Worm (Caenorhabditis elegans): ENCODE results near the gene mig-39.

mig-39 gene

ce11 chrIII:8491945-8492344, 25.1 kb downstream of the mig-39 start:
- TF ChIP-seq peb-1 (tag; optimal IDR thresholded peaks at IDR 0.05): no peak
- TF ChIP-seq ZK546.5 (tag; optimal IDR thresholded peaks at IDR 0.05): no peak
- no peak for TF ChIP-seq C34F6.9 (tag; optimal IDR thresholded peaks at IDR 0.05)
- TF ChIP-seq ceh-82 (tag; optimal IDR thresholded peaks at IDR 0.05): no peak
- TF ChIP-seq lsy-2 (tag; optimal IDR thresholded peaks at IDR 0.05): no peak
- no peak for TF ChIP-seq nhr-23 (tag; optimal IDR thresholded peaks at IDR 0.05)

- TF ChIP-seq zag-1 (tag; optimal IDR thresholded peaks at IDR 0.05) (no peak), blmp-1 (tag; optimal IDR thresholded peaks at IDR 0.05; ENCODE audit: insufficient read depth) (no peak), sem-4 (tag; optimal IDR thresholded peaks at IDR 0.05) (no peak), nhr-129 (tag; optimal IDR thresholded peaks at IDR 0.05) (no peak), nhr-237 (tag; optimal IDR thresholded peaks at IDR 0.05) (no peak), nhr-21 (tag; optimal IDR thresholded peaks at IDR 0.05) (no peak), sma-3 (GFP tag; optimal IDR thresholded peaks at IDR 0.05) (no peak), ztf-1 (GFP tag; conservative IDR thresholded peaks at IDR 0.05) (no peak), mdl-1 (tag; optimal IDR thresholded peaks at IDR 0.05) (no peak), ZK546.5 (tag; optimal IDR thresholded peaks at IDR 0.05) (no peak), sma-9 (GFP tag; optimal IDR thresholded peaks at IDR 0.05) (no peak), sma-9 (tag; optimal IDR thresholded peaks at IDR 0.05) (no peak), crh-2 (tag; optimal IDR thresholded peaks at IDR 0.05) (no peak), lin-11 (tag; optimal IDR thresholded peaks at IDR 0.05) (no peak), unc-55 (GFP tag; optimal IDR thresholded peaks at IDR 0.05) (no peak), C34F6.9 (tag; optimal IDR thresholded peaks at IDR 0.05) (no peak), dmd-4 (tag; optimal IDR thresholded peaks at IDR 0.05) (no peak), lsy-2 (tag; optimal IDR thresholded peaks at IDR 0.05) (no peak), lin-13 (GFP tag; optimal IDR thresholded peaks at IDR 0.05) (no peak)
These were observed 27.9 kb downstream of the mig-39 start, which contains the start of gene pac-1 for ce11 chrIII:8494708-8495107. Gene pac-1, plus strand, starts transcription at chrIII:8495008.

- peak; percentile 17 for TF ChIP-seq nhr-25 (tag; optimal IDR thresholded peaks at IDR 0.05)
- peak; percentile 8 for TF ChIP-seq egl-27 (tag; optimal IDR thresholded peaks at IDR 0.05)
- peak; percentile 41 for TF ChIP-seq F13H6.1 (tag; optimal IDR thresholded peaks at IDR 0.05)
- no peak for TF ChIP-seq crh-2 (tag; optimal IDR thresholded peaks at IDR 0.05)
- TF ChIP-seq lsy-2 (tag; optimal IDR thresholded peaks at IDR 0.05): peak in 1 of 2 experiments; percentile 28
These were observed 36.5 kb downstream of the mig-39 start for ce11 chrIII:8503341-8503740.

ce11 chrIII:8504176-8504763, 37.4 kb downstream of the mig-39 start:
- TF ChIP-seq ZK546.5 (tag; optimal IDR thresholded peaks at IDR 0.05) (no peak), nhr-25 (tag; optimal IDR thresholded peaks at IDR 0.05) (no peak), fos-1 (tag; optimal IDR thresholded peaks at IDR 0.05) (peak; percentile 22), elt-1 (tag; optimal IDR thresholded peaks at IDR 0.05) (no peak), mdl-1 (tag; optimal IDR thresholded peaks at IDR 0.05) (no peak), alr-1 (tag; optimal IDR thresholded peaks at IDR 0.05) (no peak), nhr-6 (tag; optimal IDR thresholded peaks at IDR 0.05) (no peak), ztf-11 (tag; optimal IDR thresholded peaks at IDR 0.05) (no peak), nhr-21 (tag; optimal IDR thresholded peaks at IDR 0.05) (peak; percentile 55), nhr-237 (tag; optimal IDR thresholded peaks at IDR 0.05) (no peak), F13H6.1 (tag; optimal IDR thresholded peaks at IDR 0.05) (no peak)

- peak; percentile 26 for TF ChIP-seq fos-1 (tag; optimal IDR thresholded peaks at IDR 0.05)
- no peak for TF ChIP-seq mbf-1 (tag; optimal IDR thresholded peaks at IDR 0.05)
These were observed 39.5 kb downstream of the mig-39 start for ce11 chrIII:8506348-8506747.

ce11 chrIII:8509218-8509617, 42.4 kb downstream of the mig-39 start:
- TF ChIP-seq blmp-1 (tag; optimal IDR thresholded peaks at IDR 0.05; ENCODE audit: insufficient read depth): no peak
- no peak for TF ChIP-seq skn-1 (tag; optimal IDR thresholded peaks at IDR 0.05)
- TF ChIP-seq nhr-12 (tag; optimal IDR thresholded peaks at IDR 0.05): no peak
- no peak for TF ChIP-seq fos-1 (tag; optimal IDR thresholded peaks at IDR 0.05)
- no peak for TF ChIP-seq nhr-6 (tag; optimal IDR thresholded peaks at IDR 0.05)
- no peak for TF ChIP-seq lin-13 (GFP tag; optimal IDR thresholded peaks at IDR 0.05)
- no peak for TF ChIP-seq crh-2 (tag; optimal IDR thresholded peaks at IDR 0.05)
- no peak for TF ChIP-seq alr-1 (tag; optimal IDR thresholded peaks at IDR 0.05)
- no peak for TF ChIP-seq nhr-25 (tag; optimal IDR thresholded peaks at IDR 0.05)
- TF ChIP-seq ztf-4 (tag; optimal IDR thresholded peaks at IDR 0.05): no peak

Measured in whole organism, L2 larva.